Worm (Caenorhabditis elegans): ENCODE results near the gene srbc-66.

srbc-66 gene

DNA sequence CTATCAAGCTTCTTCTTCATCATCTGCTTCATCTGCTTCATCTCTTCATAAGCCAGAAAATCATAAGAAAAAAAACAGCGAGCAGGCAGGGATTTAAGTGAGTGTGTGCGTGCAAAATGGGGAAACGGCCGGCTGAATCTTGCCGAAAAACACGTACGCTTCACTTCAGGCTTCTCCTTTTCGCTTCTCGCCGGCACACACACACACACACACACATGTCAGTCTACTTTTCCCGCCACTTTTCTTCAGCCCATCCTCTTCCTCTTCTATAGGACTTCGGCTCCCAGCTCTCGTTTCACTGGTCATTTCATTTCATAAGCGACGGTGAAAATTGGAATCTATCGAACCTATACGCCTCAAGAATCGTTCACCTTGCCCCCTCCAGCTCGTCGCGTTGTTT is 48.7 kb downstream of the srbc-66 start:
- TF ChIP-seq nhr-129 (tag; optimal IDR thresholded peaks at IDR 0.05) (peak; percentile 67), C34F6.9 (tag; optimal IDR thresholded peaks at IDR 0.05) (peak; percentile 40), lin-11 (tag; optimal IDR thresholded peaks at IDR 0.05) (peak; percentile 14), blmp-1 (tag; optimal IDR thresholded peaks at IDR 0.05; ENCODE audit: insufficient read depth) (no peak)

DNA sequence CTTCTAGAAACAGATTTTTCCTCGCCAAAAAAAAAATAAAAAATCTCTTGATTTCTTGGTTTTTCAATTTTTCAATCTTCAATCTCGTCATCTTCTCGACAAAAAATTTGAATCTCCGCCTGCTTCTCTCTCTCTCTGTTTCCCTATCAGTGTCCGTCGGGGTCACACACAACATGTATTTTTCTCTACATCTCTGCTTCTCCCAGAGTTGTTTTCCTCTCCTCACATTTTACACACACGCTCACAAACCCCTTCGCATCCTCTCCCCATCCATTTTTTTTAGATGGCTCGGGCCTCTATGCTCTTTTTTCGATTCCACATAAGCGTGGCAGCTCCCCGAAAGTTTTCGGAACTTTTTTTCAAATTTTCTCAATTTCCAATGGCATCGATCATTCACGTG is 49.3 kb downstream of the srbc-66 start:
- TF ChIP-seq nhr-25 (tag; optimal IDR thresholded peaks at IDR 0.05): no peak
- no peak for TF ChIP-seq ZK546.5 (tag; optimal IDR thresholded peaks at IDR 0.05)
- peak; percentile 45 for TF ChIP-seq C34F6.9 (tag; optimal IDR thresholded peaks at IDR 0.05)
- peak in 1 of 2 experiments; percentile 61 for TF ChIP-seq lsy-2 (tag; optimal IDR thresholded peaks at IDR 0.05)
- TF ChIP-seq Y55F3AM.14 (GFP tag; optimal IDR thresholded peaks at IDR 0.05): no peak
- peak; percentile 64 for TF ChIP-seq fos-1 (tag; optimal IDR thresholded peaks at IDR 0.05)
- peak; percentile 75 for TF ChIP-seq sma-9 (GFP tag; optimal IDR thresholded peaks at IDR 0.05)
- no peak for TF ChIP-seq sma-9 (tag; optimal IDR thresholded peaks at IDR 0.05)
- TF ChIP-seq ama-1 (optimal IDR thresholded peaks at IDR 0.05): peak; percentile 57
- peak; percentile 9 for TF ChIP-seq sma-3 (GFP tag; optimal IDR thresholded peaks at IDR 0.05)
- TF ChIP-seq nhr-129 (tag; optimal IDR thresholded peaks at IDR 0.05): peak; percentile 75
- TF ChIP-seq F13H6.1 (tag; optimal IDR thresholded peaks at IDR 0.05): peak; percentile 44
- TF ChIP-seq dmd-4 (tag; optimal IDR thresholded peaks at IDR 0.05): no peak
- no peak for TF ChIP-seq nhr-23 (tag; optimal IDR thresholded peaks at IDR 0.05)
- TF ChIP-seq snpc-4 (tag; optimal IDR thresholded peaks at IDR 0.05): peak; percentile 42
- peak; percentile 44 for TF ChIP-seq lin-13 (GFP tag; optimal IDR thresholded peaks at IDR 0.05)
- TF ChIP-seq unc-55 (GFP tag; optimal IDR thresholded peaks at IDR 0.05): peak; percentile 55
- TF ChIP-seq gmeb-1 (tag; optimal IDR thresholded peaks at IDR 0.05): peak; percentile 51
- TF ChIP-seq elt-3 (tag; optimal IDR thresholded peaks at IDR 0.05): no peak
- TF ChIP-seq crh-2 (tag; optimal IDR thresholded peaks at IDR 0.05): peak; percentile 49
- no peak for TF ChIP-seq skn-1 (tag; optimal IDR thresholded peaks at IDR 0.05)

DNA sequence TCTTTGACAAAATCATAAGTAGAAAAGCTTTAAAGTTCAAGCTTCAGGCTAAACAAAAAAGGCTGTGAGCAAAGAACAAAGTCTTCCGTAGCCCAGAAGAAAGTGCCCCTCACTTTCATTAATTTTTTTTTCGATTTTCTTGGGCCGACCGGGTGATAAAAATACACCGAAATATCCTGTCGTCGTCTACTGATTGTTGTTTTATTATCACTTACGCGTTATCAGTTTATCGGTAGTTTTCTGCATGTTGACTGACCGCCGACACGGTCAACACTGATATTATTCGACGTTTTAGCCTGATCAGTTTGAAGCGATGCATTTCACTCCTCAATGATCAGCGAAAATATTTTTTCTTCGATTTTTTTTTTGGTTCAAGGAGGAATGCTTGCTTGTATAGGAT is 49.9 kb downstream of the srbc-66 start:
- TF ChIP-seq fos-1 (tag; optimal IDR thresholded peaks at IDR 0.05): peak; percentile 51
- no peak for TF ChIP-seq ceh-16 (tag; optimal IDR thresholded peaks at IDR 0.05)
- no peak for TF ChIP-seq nhr-6 (tag; optimal IDR thresholded peaks at IDR 0.05)
- TF ChIP-seq nhr-23 (tag; optimal IDR thresholded peaks at IDR 0.05): no peak

DNA sequence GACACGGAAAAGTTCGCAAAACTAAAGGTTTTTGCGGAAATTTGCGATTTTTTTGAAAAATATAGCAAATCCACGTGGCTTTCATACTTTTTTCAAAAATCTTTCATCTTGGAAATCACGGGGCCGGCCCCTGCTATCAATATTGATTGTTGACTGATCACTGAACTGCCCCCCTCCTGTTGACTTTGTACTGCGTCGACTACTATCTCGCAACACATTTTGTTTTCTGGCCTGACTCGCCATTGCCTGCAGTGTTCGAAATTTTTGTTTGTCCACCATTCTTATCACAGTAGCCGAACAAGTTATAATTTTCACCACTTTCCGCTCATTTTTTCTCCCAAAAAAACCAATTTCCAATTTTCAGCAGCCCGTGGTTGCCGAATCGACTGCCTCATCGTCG is 50.5 kb downstream of the srbc-66 start:
- TF ChIP-seq lsy-2 (tag; optimal IDR thresholded peaks at IDR 0.05) (no peak), nhr-129 (tag; optimal IDR thresholded peaks at IDR 0.05) (peak; percentile 11)

DNA sequence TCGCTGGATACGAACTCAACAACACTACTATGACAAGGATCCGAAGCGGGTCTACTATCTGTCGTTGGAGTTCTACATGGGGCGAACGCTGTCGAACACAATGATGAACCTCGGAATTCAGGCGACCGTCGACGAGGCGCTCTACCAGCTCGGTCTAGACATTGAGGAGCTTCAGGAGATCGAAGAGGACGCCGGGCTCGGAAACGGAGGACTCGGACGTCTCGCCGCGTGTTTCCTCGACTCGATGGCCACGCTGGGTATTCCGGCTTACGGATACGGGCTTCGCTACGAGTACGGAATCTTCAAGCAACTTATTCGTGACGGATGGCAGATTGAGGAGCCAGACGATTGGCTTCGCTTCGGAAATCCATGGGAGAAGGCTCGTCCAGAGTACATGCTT is 51.1 kb downstream of the srbc-66 start:
- TF ChIP-seq lin-11 (tag; optimal IDR thresholded peaks at IDR 0.05) (no peak), skn-1 (tag; optimal IDR thresholded peaks at IDR 0.05) (no peak), mab-5 (tag; optimal IDR thresholded peaks at IDR 0.05) (no peak), nhr-10 (tag; optimal IDR thresholded peaks at IDR 0.05) (no peak), ztf-4 (tag; optimal IDR thresholded peaks at IDR 0.05) (no peak), ztf-1 (GFP tag; conservative IDR thresholded peaks at IDR 0.05) (no peak), nhr-237 (tag; optimal IDR thresholded peaks at IDR 0.05) (no peak), aly-2 (tag; optimal IDR thresholded peaks at IDR 0.05) (no peak), unc-55 (GFP tag; optimal IDR thresholded peaks at IDR 0.05) (no peak), C34F6.9 (tag; optimal IDR thresholded peaks at IDR 0.05) (no peak), sem-4 (tag; optimal IDR thresholded peaks at IDR 0.05) (no peak), nhr-12 (tag; optimal IDR thresholded peaks at IDR 0.05) (no peak)
